Fruit fly (Drosophila melanogaster): ENCODE data around the gene CG6282.
A peak's percentile ranks its signal among the peaks of the same experiment; 100 is the strongest.

The CG6282 gene

dm6 chr3L:8629701-8630343, 25.4 kb downstream of the CG6282 start:
- TF ChIP-seq Deaf1 (tag; optimal IDR thresholded peaks at IDR 0.05) (peak; percentile 22), CG12744 (GFP tag; optimal IDR thresholded peaks at IDR 0.05) (no peak), CG11723 (GFP tag; optimal IDR thresholded peaks at IDR 0.05) (no peak), CG12769 (tag; optimal IDR thresholded peaks at IDR 0.05) (peak; percentile 51), sr (GFP tag; IDR thresholded peaks at IDR 0.05) (peak; percentile 87), crol (GFP tag; IDR thresholded peaks at IDR 0.05) (0 out of 2 replicates have a peak, but pooled peaks have one; percentile 11), cg (GFP tag; optimal IDR thresholded peaks at IDR 0.05) (peak; percentile 0), TFAM (GFP tag; optimal IDR thresholded peaks at IDR 0.05) (no peak), tup (GFP tag; optimal IDR thresholded peaks at IDR 0.05) (no peak), sd (tag; optimal IDR thresholded peaks at IDR 0.05) (peak; percentile 88), Med (GFP tag) (peak; percentile 73), CG12659 (GFP tag; optimal IDR thresholded peaks at IDR 0.05) (no peak), CG10543 (GFP tag; optimal IDR thresholded peaks at IDR 0.05) (peak; percentile 65)

dm6 chr3L:8633614-8634325, 29.3 kb downstream of the CG6282 start, which contains the start of gene Cdc6:
TSS of gene Cdc6 (minus strand) at chr3L:8634069.
- no peak for TF ChIP-seq CG10431 (GFP tag; optimal IDR thresholded peaks at IDR 0.05)
- TF ChIP-seq inv (GFP tag; IDR thresholded peaks at IDR 0.05; ENCODE audit: partially characterized antibody), result no peak
- TF ChIP-seq CkIIα-i1 (GFP tag; IDR thresholded peaks at IDR 0.05), result no peak
- TF ChIP-seq btn (GFP tag; optimal IDR thresholded peaks at IDR 0.05), result no peak
- TF ChIP-seq zf30C (GFP tag; optimal IDR thresholded peaks at IDR 0.05), result no peak
- TF ChIP-seq CG12942 (GFP tag; optimal IDR thresholded peaks at IDR 0.05), result no peak
- no peak for TF ChIP-seq nau (GFP tag; optimal IDR thresholded peaks at IDR 0.05)
- no peak for TF ChIP-seq Deaf1 (tag; optimal IDR thresholded peaks at IDR 0.05)
- peak; percentile 93 for TF ChIP-seq CG11560 (tag; IDR thresholded peaks at IDR 0.05)
- TF ChIP-seq crp (GFP tag; optimal IDR thresholded peaks at IDR 0.05), result peak; percentile 82 to 96
- TF ChIP-seq pzg (GFP tag; optimal IDR thresholded peaks at IDR 0.05), result peak; percentile 83
- TF ChIP-seq dmrt99B (tag; optimal IDR thresholded peaks at IDR 0.05), result no peak
- TF ChIP-seq Mrtf (GFP tag; IDR thresholded peaks at IDR 0.05), result no peak
- no peak for TF ChIP-seq CG8089 (GFP tag; optimal IDR thresholded peaks at IDR 0.05)
- TF ChIP-seq dysf (GFP tag; IDR thresholded peaks at IDR 0.05), result no peak
- TF ChIP-seq ftz-f1 (GFP tag; optimal IDR thresholded peaks at IDR 0.05), result no peak
- TF ChIP-seq Taf1 (GFP tag; IDR thresholded peaks at IDR 0.05), result no peak
- no peak for TF ChIP-seq CG32767 (GFP tag; IDR thresholded peaks at IDR 0.05)
- TF ChIP-seq odd (GFP tag; optimal IDR thresholded peaks at IDR 0.05), result no peak
- TF ChIP-seq CG12104 (GFP tag; optimal IDR thresholded peaks at IDR 0.05), result no peak
- TF ChIP-seq Hr51 (GFP tag; optimal IDR thresholded peaks at IDR 0.05), result no peak
- no peak for TF ChIP-seq Mad (GFP tag; optimal IDR thresholded peaks at IDR 0.05)
- TF ChIP-seq bbx (GFP tag; IDR thresholded peaks at IDR 0.05; ENCODE audit: partially characterized antibody), result peak; percentile 53; the same call in 1 of the 2 replicates
- no peak for TF ChIP-seq NK7.1 (GFP tag; optimal IDR thresholded peaks at IDR 0.05)
- no peak for TF ChIP-seq CG4854 (GFP tag; optimal IDR thresholded peaks at IDR 0.05)
- TF ChIP-seq pfk (GFP tag; optimal IDR thresholded peaks at IDR 0.05), result no peak
- no peak for TF ChIP-seq mirr (GFP tag; optimal IDR thresholded peaks at IDR 0.05)
- no peak for TF ChIP-seq CG4282 (GFP tag; optimal IDR thresholded peaks at IDR 0.05)
- TF ChIP-seq CG34422 (GFP tag; IDR thresholded peaks at IDR 0.05), result no peak
- TF ChIP-seq ssp (GFP tag; IDR thresholded peaks at IDR 0.05), result no peak
- peak; percentile 82 for TF ChIP-seq MBD-R2 (GFP tag; IDR thresholded peaks at IDR 0.05)
- TF ChIP-seq sim (GFP tag; IDR thresholded peaks at IDR 0.05), result no peak
- no peak for TF ChIP-seq ci (GFP tag; IDR thresholded peaks at IDR 0.05)
- peak; percentile 70; the same call in 1 of the 2 replicates for TF ChIP-seq E2f1 (GFP tag; IDR thresholded peaks at IDR 0.05)
- no peak for TF ChIP-seq insv (GFP tag; optimal IDR thresholded peaks at IDR 0.05)
- no peak for TF ChIP-seq cas (GFP tag; IDR thresholded peaks at IDR 0.05)

Data from whole organism, embryonic.